Worm (Caenorhabditis elegans) whole organism, young adult: Measurements from ENCODE around the gene mrps-34.

Experiments
- B0035.1 ChIP-seq: sonication (generic microtip); optimal IDR thresholded peaks from 2 replicates; lab custom pipeline; 2016; ENCODE audit warnings: missing genetic modification characterization, mild to moderate bottlenecking, missing compliant biosample characterization, missing genotype, missing genetic modification reagents
- B0336.3 ChIP-seq: fragments of 200-800 bp; sonication (Bioruptor generic); IDR thresholded peaks from 2 replicates; pipeline ENCODE4 v1.3.6; 2022; ENCODE audit warnings: missing genetic modification characterization, missing compliant biosample characterization
- C17E4.6 ChIP-seq: fragments of 200-800 bp; sonication (Bioruptor generic); IDR thresholded peaks from 2 replicates; pipeline ENCODE4 v1.3.6; 2022; ENCODE audit warnings: missing genetic modification reagents, missing genetic modification characterization, missing compliant biosample characterization
- D2030.7 ChIP-seq: fragments of 200-800 bp; sonication (Bioruptor generic); IDR thresholded peaks from 2 replicates; pipeline ENCODE4 v1.3.6; 2022; ENCODE audit warnings: missing genetic modification reagents, missing genetic modification characterization, missing compliant biosample characterization
- F23B12.7 ChIP-seq: sonication (generic microtip); optimal IDR thresholded peaks from 2 replicates; lab custom pipeline; 2017; ENCODE audit warnings: missing genetic modification characterization, mild to moderate bottlenecking, missing compliant biosample characterization, antibody characterized with exemption, moderate library complexity; ENCODE audit not compliant: insufficient read depth
- F39B2.1 ChIP-seq: fragments of 200-800 bp; sonication (Bioruptor generic); IDR thresholded peaks from 2 replicates; pipeline ENCODE4 v1.3.6; 2022; ENCODE audit warnings: missing genetic modification reagents, missing genetic modification characterization, missing compliant biosample characterization
- T07F8.4 ChIP-seq: sonication (generic microtip); optimal IDR thresholded peaks from 2 replicates; lab custom pipeline; 2016; ENCODE audit warnings: mild to moderate bottlenecking, missing genetic modification characterization, moderate library complexity, missing compliant biosample characterization
- Y53G8AR.9 ChIP-seq: fragments of 200-800 bp; sonication (Bioruptor generic); conservative IDR thresholded peaks from 2 replicates; pipeline ENCODE4 v1.3.6; 2022; ENCODE audit warnings: missing genetic modification reagents, missing genetic modification characterization, missing compliant biosample characterization
- Y67H2A.10 ChIP-seq: fragments of 200-800 bp; sonication (Bioruptor generic); conservative IDR thresholded peaks from 2 replicates; pipeline ENCODE4 v1.3.6; 2022; ENCODE audit warnings: missing genetic modification reagents, missing genetic modification characterization, missing compliant biosample characterization
- Y95B8A.8 ChIP-seq: fragments of 200-800 bp; sonication (Bioruptor generic); IDR thresholded peaks from 2 replicates; pipeline ENCODE4 v1.3.6; 2022; ENCODE audit warnings: missing genetic modification reagents, missing genetic modification characterization, missing compliant biosample characterization
- attf-5 ChIP-seq: fragments of 200-800 bp; sonication (Bioruptor generic); optimal IDR thresholded peaks from 2 replicates; lab custom pipeline; 2018; ENCODE audit warnings: mild to moderate bottlenecking, missing genetic modification characterization, missing compliant biosample characterization
- bed-1 ChIP-seq: fragments of 200-800 bp; sonication (Bioruptor generic); IDR thresholded peaks from 2 replicates; pipeline ENCODE4 v1.3.6; 2022; ENCODE audit warnings: missing genetic modification reagents, missing genetic modification characterization, missing compliant biosample characterization
- ccch-3 ChIP-seq: fragments of 200-800 bp; sonication (Bioruptor generic); optimal IDR thresholded peaks from 2 replicates; lab custom pipeline; 2018; ENCODE audit warnings: mild to moderate bottlenecking, missing genetic modification characterization, missing compliant biosample characterization
- cebp-1 ChIP-seq, 2 experiments: fragments of 200-800 bp in 1 of 2; sonication (Bioruptor generic) in 1 of 2; sonication (generic microtip) in 1 of 2; IDR thresholded peaks in 1 of 2; optimal IDR thresholded peaks in 1 of 2; 2 replicates each; pipeline versions ENCODE4 v1.3.6 to Lab custom; 2017 to 2022; ENCODE audit warnings: missing compliant biosample characterization in 2 of 2, missing genetic modification characterization in 2 of 2, mild to moderate bottlenecking in 1 of 2, missing genetic modification reagents in 1 of 2, moderate library complexity in 1 of 2
- cebp-2 ChIP-seq: fragments of 200-800 bp; sonication (Bioruptor generic); IDR thresholded peaks from 2 replicates; pipeline ENCODE4 v1.3.6; 2022; ENCODE audit warnings: missing genetic modification characterization, missing compliant biosample characterization
- ceh-58 ChIP-seq: fragments of 200-800 bp; sonication (Bioruptor generic); IDR thresholded peaks from 2 replicates; pipeline ENCODE4 v1.3.6; 2022; ENCODE audit warnings: missing genetic modification characterization, missing compliant biosample characterization
- ceh-91 ChIP-seq: fragments of 200-800 bp; sonication (Bioruptor generic); IDR thresholded peaks from 2 replicates; pipeline ENCODE4 v1.3.6; 2022; ENCODE audit warnings: missing genetic modification reagents, missing genetic modification characterization, missing compliant biosample characterization
- dox-1 ChIP-seq: fragments of 200-800 bp; sonication (Bioruptor generic); IDR thresholded peaks from 2 replicates; pipeline ENCODE4 v1.3.6; 2022; ENCODE audit warnings: missing genetic modification reagents, missing genetic modification characterization, missing compliant biosample characterization
- dpff-1 ChIP-seq: sonication (generic microtip); optimal IDR thresholded peaks from 2 replicates; lab custom pipeline; 2017; ENCODE audit warnings: mild to moderate bottlenecking, missing genetic modification characterization, missing compliant biosample characterization
- ets-4 ChIP-seq: fragments of 200-800 bp; sonication (Bioruptor generic); optimal IDR thresholded peaks from 2 replicates; lab custom pipeline; 2018; ENCODE audit warnings: mild to moderate bottlenecking, missing genetic modification characterization, missing compliant biosample characterization
- gei-17 ChIP-seq: fragments of 200-800 bp; sonication (Bioruptor generic); optimal IDR thresholded peaks from 2 replicates; lab custom pipeline; 2018; ENCODE audit warnings: mild to moderate bottlenecking, missing genetic modification characterization, missing compliant biosample characterization
- hmg-1.2 ChIP-seq: fragments of 200-800 bp; sonication (Bioruptor generic); IDR thresholded peaks from 2 replicates; pipeline ENCODE4 v1.3.6; 2022; ENCODE audit warnings: missing genetic modification reagents, missing genetic modification characterization, missing compliant biosample characterization
- hmg-20 ChIP-seq: fragments of 200-800 bp; sonication (Bioruptor generic); IDR thresholded peaks from 2 replicates; pipeline ENCODE4 v1.3.6; 2022; ENCODE audit warnings: missing genetic modification reagents, missing genetic modification characterization, missing compliant biosample characterization
- lag-1 ChIP-seq: fragments of 200-800 bp; sonication (Bioruptor generic); IDR thresholded peaks from 2 replicates; pipeline ENCODE4 v1.3.6; 2022; ENCODE audit warnings: missing genetic modification reagents, missing genetic modification characterization, missing compliant biosample characterization
- lsy-27 ChIP-seq: sonication (generic microtip); optimal IDR thresholded peaks from 2 replicates; lab custom pipeline; 2017; ENCODE audit warnings: missing genetic modification characterization, mild to moderate bottlenecking, missing compliant biosample characterization, antibody characterized with exemption, missing genotype, borderline replicate concordance; ENCODE audit not compliant: insufficient read depth
- madf-8 ChIP-seq: fragments of 200-800 bp; sonication (Bioruptor generic); conservative IDR thresholded peaks from 2 replicates; pipeline ENCODE4 v1.3.6; 2022; ENCODE audit warnings: missing genetic modification reagents, missing genetic modification characterization, missing compliant biosample characterization
- nfya-1 ChIP-seq: sonication (generic microtip); optimal IDR thresholded peaks from 2 replicates; lab custom pipeline; 2017; ENCODE audit warnings: antibody characterized with exemption, missing compliant biosample characterization, missing genetic modification characterization, borderline replicate concordance; ENCODE audit not compliant: insufficient read depth
- nfyb-1 ChIP-seq: fragments of 200-800 bp; sonication (Bioruptor generic); IDR thresholded peaks from 2 replicates; pipeline ENCODE4 v1.3.6; 2022; ENCODE audit warnings: missing genetic modification reagents, missing genetic modification characterization, missing compliant biosample characterization
- nhr-120 ChIP-seq: fragments of 200-800 bp; sonication (Bioruptor generic); IDR thresholded peaks from 2 replicates; pipeline ENCODE4 v1.3.6; 2022; ENCODE audit warnings: missing genetic modification characterization, missing compliant biosample characterization
- nhr-80 ChIP-seq: sonication (generic microtip); optimal IDR thresholded peaks from 2 replicates; lab custom pipeline; 2016; ENCODE audit warnings: missing genetic modification characterization, missing compliant biosample characterization
- pbrm-1 ChIP-seq: fragments of 200-800 bp; sonication (Bioruptor generic); IDR thresholded peaks from 2 replicates; pipeline ENCODE4 v1.3.6; 2022; ENCODE audit warnings: missing genetic modification reagents, missing genetic modification characterization, missing compliant biosample characterization
- rpc-1 ChIP-seq, 2 experiments: fragments of 150-350 bp in 1 of 2; sonication (generic microtip) in 1 of 2; optimal IDR thresholded peaks; 2 replicates each; lab custom pipeline; 2014 to 2018; ENCODE audit warnings: missing biosample characterization in 1 of 2, missing genetic modification characterization in 1 of 2, missing genetic modification reagents in 1 of 2, missing genotype in 1 of 2
- sea-2 ChIP-seq: fragments of 200-800 bp; sonication (Bioruptor generic); IDR thresholded peaks from 2 replicates; pipeline ENCODE4 v1.3.6; 2022; ENCODE audit warnings: missing genetic modification characterization, missing compliant biosample characterization
- snpc-1.3 ChIP-seq: sonication (generic microtip); optimal IDR thresholded peaks from 2 replicates; lab custom pipeline; 2017; ENCODE audit warnings: missing genetic modification characterization, mild to moderate bottlenecking, missing compliant biosample characterization, antibody characterized with exemption, moderate library complexity, missing genotype, missing genetic modification reagents; ENCODE audit not compliant: insufficient read depth
- snpc-4 ChIP-seq, 5 experiments: fragments of 150-350 bp in 1 of 5; sonication (generic microtip) in 4 of 5; optimal IDR thresholded peaks; 2 replicates each; lab custom pipeline; 2014 to 2018; ENCODE audit warnings: missing genetic modification characterization in 5 of 5, missing biosample characterization in 3 of 5, antibody characterized with exemption in 2 of 5, mild to moderate bottlenecking in 2 of 5, missing compliant biosample characterization in 2 of 5, missing genotype in 2 of 5, moderate library complexity in 2 of 5, missing genetic modification reagents in 1 of 5
- tbx-9 ChIP-seq: sonication (generic microtip); optimal IDR thresholded peaks from 2 replicates; lab custom pipeline; 2016; ENCODE audit warnings: borderline replicate concordance, missing genetic modification characterization, inconsistent platforms, missing compliant biosample characterization
- zfh-2 ChIP-seq: fragments of 200-800 bp; sonication (Bioruptor generic); conservative IDR thresholded peaks from 2 replicates; pipeline ENCODE4 v1.3.6; 2022; ENCODE audit warnings: missing genetic modification reagents, missing genetic modification characterization, missing compliant biosample characterization
- ztf-18 ChIP-seq: sonication (generic microtip); optimal IDR thresholded peaks from 2 replicates; lab custom pipeline; 2016; ENCODE audit warnings: missing genotype, mild to moderate bottlenecking, missing genetic modification characterization, missing compliant biosample characterization
- ztf-26 ChIP-seq: sonication (generic microtip); optimal IDR thresholded peaks from 2 replicates; lab custom pipeline; 2017; ENCODE audit warnings: missing genetic modification characterization, missing compliant biosample characterization
- ztf-28 ChIP-seq: fragments of 200-800 bp; sonication (Bioruptor generic); IDR thresholded peaks from 2 replicates; pipeline ENCODE4 v1.3.6; 2022; ENCODE audit warnings: missing genetic modification reagents, missing genetic modification characterization, missing compliant biosample characterization
- ztf-6 ChIP-seq: fragments of 200-800 bp; sonication (Bioruptor generic); IDR thresholded peaks from 2 replicates; pipeline ENCODE4 v1.3.6; 2022; ENCODE audit warnings: missing genetic modification reagents, missing genetic modification characterization, missing compliant biosample characterization

Gene mrps-34

ce11 chrIII:4581495-4581894 lies 39.2 kb upstream of the mrps-34 start, which contains the start of gene F35G12.12:
TSS of gene F35G12.12 (plus strand) at chrIII:4581795.
- TF ChIP-seq ztf-18 (tag; lab: Kevin White, UChicago) (no peak), ceh-58 (GFP tag; lab: Robert Waterston, UW) (no peak), B0336.3 (no peak), lsy-27 (tag; lab: Kevin White, UChicago) (no peak), Y67H2A.10 (GFP tag; lab: Robert Waterston, UW) (no peak), ceh-91 (GFP tag; lab: Robert Waterston, UW) (no peak), tbx-9 (no peak), ets-4 (no peak), ztf-6 (GFP tag; lab: Robert Waterston, UW) (no peak), nfya-1 (no peak), dox-1 (GFP tag; lab: Robert Waterston, UW) (no peak), hmg-1.2 (GFP tag; lab: Robert Waterston, UW) (no peak), ztf-28 (GFP tag; lab: Robert Waterston, UW) (no peak), snpc-4 (GFP tag; optimal IDR thresholded peaks at IDR 0.05; lab: Kevin White, UChicago) (no peak), snpc-4 (tag; optimal IDR thresholded peaks at IDR 0.05; lab: Kevin White, UChicago) (no peak), cebp-1 (GFP tag; IDR thresholded peaks at IDR 0.05; lab: Robert Waterston, UW) (no peak), cebp-1 (tag; optimal IDR thresholded peaks at IDR 0.05; lab: Kevin White, UChicago) (no peak), zfh-2 (GFP tag; lab: Robert Waterston, UW) (no peak), snpc-1.3 (tag; lab: Kevin White, UChicago) (no peak), bed-1 (GFP tag; lab: Robert Waterston, UW) (no peak), gei-17 (GFP tag; lab: Kevin White, UChicago) (no peak)

ce11 chrIII:4578385-4578903 lies 36.2 kb upstream of the mrps-34 start, which contains the start of the genes sel-5 and wdr-48:
TSS of gene sel-5 (minus strand) at chrIII:4578437.
TSS of gene wdr-48 (plus strand) at chrIII:4578853.
- no peak for TF ChIP-seq snpc-4 (GFP tag; optimal IDR thresholded peaks at IDR 0.05; lab: Kevin White, UChicago)
- peak in 2 of 4 experiments; percentile 22 to 26 for TF ChIP-seq snpc-4 (tag; optimal IDR thresholded peaks at IDR 0.05; lab: Kevin White, UChicago)
- TF ChIP-seq T07F8.4 (tag; lab: Kevin White, UChicago) = no peak
- peak; percentile 28 for TF ChIP-seq nhr-80 (tag; lab: Kevin White, UChicago)
- no peak for TF ChIP-seq Y53G8AR.9
- TF ChIP-seq attf-5 (GFP tag; lab: Kevin White, UChicago) = peak; percentile 15
- TF ChIP-seq F23B12.7 (tag; lab: Kevin White, UChicago) = peak; percentile 52
- no peak for TF ChIP-seq rpc-1 (optimal IDR thresholded peaks at IDR 0.05; lab: Kevin White, UChicago)
- TF ChIP-seq rpc-1 (tag; optimal IDR thresholded peaks at IDR 0.05; lab: Kevin White, UChicago) = no peak

ce11 chrIII:4568455-4568854 lies 26.2 kb upstream of the mrps-34 start, which contains the start of gene idhg-1:
TSS of gene idhg-1 (plus strand) at chrIII:4568797.
- TF ChIP-seq pbrm-1 (GFP tag; lab: Robert Waterston, UW) (peak; percentile 65), ztf-6 (GFP tag; lab: Robert Waterston, UW) (no peak), gei-17 (GFP tag; lab: Kevin White, UChicago) (no peak), nhr-80 (tag; lab: Kevin White, UChicago) (peak; percentile 59), madf-8 (GFP tag; lab: Robert Waterston, UW) (no peak), attf-5 (GFP tag; lab: Kevin White, UChicago) (peak; percentile 78), Y67H2A.10 (GFP tag; lab: Robert Waterston, UW) (no peak), nhr-120 (no peak), B0035.1 (peak; percentile 5), C17E4.6 (GFP tag; lab: Robert Waterston, UW) (no peak), D2030.7 (GFP tag; lab: Robert Waterston, UW) (no peak), nfya-1 (no peak), ccch-3 (GFP tag; lab: Kevin White, UChicago) (no peak), F39B2.1 (no peak), hmg-1.2 (GFP tag; lab: Robert Waterston, UW) (peak; percentile 61), dpff-1 (tag; lab: Kevin White, UChicago) (no peak), nfyb-1 (GFP tag; lab: Robert Waterston, UW) (peak; percentile 64), ztf-26 (tag; lab: Kevin White, UChicago) (no peak), cebp-2 (GFP tag; lab: Robert Waterston, UW) (no peak), Y95B8A.8 (GFP tag; lab: Robert Waterston, UW) (no peak), lsy-27 (tag; lab: Kevin White, UChicago) (no peak), T07F8.4 (tag; lab: Kevin White, UChicago) (no peak), Y53G8AR.9 (no peak), hmg-20 (0 out of 2 replicates have a peak, but pooled peaks have one; percentile 64), lag-1 (no peak), sea-2 (GFP tag; lab: Robert Waterston, UW) (no peak)
